Worm (Caenorhabditis elegans): ENCODE results near the gene F55G1.6.

DNA sequence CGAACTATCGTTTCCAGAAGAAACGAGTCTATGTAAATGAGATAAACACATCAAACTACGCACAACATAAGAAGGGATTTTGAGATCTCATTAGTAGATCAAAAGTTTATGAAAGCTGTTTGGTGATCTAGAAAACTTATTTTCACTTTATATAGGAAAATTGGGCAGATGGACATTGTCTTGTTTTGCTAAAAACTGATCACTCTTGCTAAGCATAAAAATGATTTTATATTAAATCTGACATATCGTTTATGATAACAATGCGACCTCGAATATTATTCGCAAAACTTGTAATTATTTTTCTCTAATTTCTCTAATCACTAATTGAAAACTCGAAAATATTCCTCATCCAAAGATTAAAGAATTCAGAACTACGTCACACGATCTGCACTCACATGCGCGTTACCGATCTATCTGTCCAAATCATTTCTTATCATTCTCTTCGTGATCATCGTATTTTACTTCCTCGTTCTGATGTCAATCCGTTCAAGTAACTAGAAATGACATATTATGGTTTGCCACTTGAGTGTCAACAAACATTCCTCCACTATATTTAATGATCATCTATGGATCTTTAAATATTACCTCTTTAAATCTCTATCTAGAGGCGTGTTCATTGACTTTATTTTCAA is 3.4 kb upstream of the F55G1.6 start, which contains the start of gene F55G1.7:
- TF ChIP-seq lin-13 (GFP tag; optimal IDR thresholded peaks at IDR 0.05) (no peak), alr-1 (tag; optimal IDR thresholded peaks at IDR 0.05; ENCODE audit: borderline replicate concordance) (no peak), nhr-76 (tag; optimal IDR thresholded peaks at IDR 0.05) (no peak), ceh-82 (tag; optimal IDR thresholded peaks at IDR 0.05) (no peak), mdl-1 (tag; optimal IDR thresholded peaks at IDR 0.05) (no peak), nhr-237 (tag; optimal IDR thresholded peaks at IDR 0.05) (no peak), pqm-1 (tag; optimal IDR thresholded peaks at IDR 0.05) (no peak), elt-3 (tag; optimal IDR thresholded peaks at IDR 0.05) (peak in 5 of 6 experiments; percentile 13 to 90 (median 29)), lin-35 (GFP tag; optimal IDR thresholded peaks at IDR 0.05) (peak in 1 of 2 experiments; percentile 35)

Measured in whole organism, L1 larva.